Worm (Caenorhabditis elegans): ENCODE measurements around the gene sec-61.G.
A peak's percentile ranks its signal among the peaks of the same experiment; 100 is the strongest.

sec-61.G gene

ce11 chrV:10929511-10929910, 32.6 kb upstream of the sec-61.G start, which contains the start of gene F58B4.3:
F58B4.3 (plus strand) TSS chrV:10929811.
- TF ChIP-seq madf-5 (GFP tag; IDR thresholded peaks at IDR 0.05) (no peak), mep-1 (tag; optimal IDR thresholded peaks at IDR 0.05) (no peak), nhr-77 (tag; optimal IDR thresholded peaks at IDR 0.05) (no peak), Y48G9A.11 (GFP tag; IDR thresholded peaks at IDR 0.05) (no peak)

ce11 chrV:10925658-10926057, 28.7 kb upstream of the sec-61.G start:
- TF ChIP-seq fkh-10 (GFP tag; optimal IDR thresholded peaks at IDR 0.05) (no peak), zip-11 (GFP tag; IDR thresholded peaks at IDR 0.05) (no peak), unc-62 (GFP tag; optimal IDR thresholded peaks at IDR 0.05 in 1 of 2) (no peak), unc-62 (tag; optimal IDR thresholded peaks at IDR 0.05) (no peak)

- TF ChIP-seq Y105C5A.15 (GFP tag; IDR thresholded peaks at IDR 0.05) (no peak), sdz-12 (GFP tag; optimal IDR thresholded peaks at IDR 0.05) (no peak), egl-43 (GFP tag; IDR thresholded peaks at IDR 0.05) (no peak), zfp-2 (tag; optimal IDR thresholded peaks at IDR 0.05) (no peak), dpl-1 (GFP tag; optimal IDR thresholded peaks at IDR 0.05) (no peak), ces-1 (GFP tag; optimal IDR thresholded peaks at IDR 0.05) (no peak), nhr-10 (tag; optimal IDR thresholded peaks at IDR 0.05) (no peak), dmd-6 (GFP tag; IDR thresholded peaks at IDR 0.05) (no peak), unc-130 (GFP tag; optimal IDR thresholded peaks at IDR 0.05) (no peak), daf-16 (GFP tag; optimal IDR thresholded peaks at IDR 0.05) (no peak), daf-16 (tag; optimal IDR thresholded peaks at IDR 0.05) (no peak), nhr-111 (GFP tag; optimal IDR thresholded peaks at IDR 0.05) (no peak), nhr-102 (tag; optimal IDR thresholded peaks at IDR 0.05) (no peak), pha-4 (GFP tag; IDR thresholded peaks at IDR 0.05) (no peak), pha-4 (tag; optimal IDR thresholded peaks at IDR 0.05) (no peak), snpc-4 (tag; optimal IDR thresholded peaks at IDR 0.05) (no peak), attf-4 (tag; optimal IDR thresholded peaks at IDR 0.05) (no peak), set-16 (GFP tag; IDR thresholded peaks at IDR 0.05) (no peak), arid-1 (GFP tag; conservative IDR thresholded peaks at IDR 0.05) (no peak), hmg-1.1 (GFP tag; IDR thresholded peaks at IDR 0.05) (no peak), mdt-29 (GFP tag; IDR thresholded peaks at IDR 0.05) (no peak)
Observed at ce11 chrV:10924731-10925130, 27.8 kb upstream of the sec-61.G start, which contains the start of gene F58B4.6. F58B4.6 (plus strand) TSS chrV:10925031.

ce11 chrV:10923229-10923628, 26.3 kb upstream of the sec-61.G start, which contains the start of gene F58B4.7:
F58B4.7 (minus strand) TSS chrV:10923329.
- no peak for TF ChIP-seq daf-12 (tag; optimal IDR thresholded peaks at IDR 0.05)
- TF ChIP-seq Y105C5A.15 (GFP tag; IDR thresholded peaks at IDR 0.05) = no peak
- TF ChIP-seq aha-1 (tag) = peak; percentile 12

ce11 chrV:10921747-10922146, 24.8 kb upstream of the sec-61.G start, which contains the start of gene nas-31:
nas-31 (minus strand) TSS chrV:10921847.
- TF ChIP-seq aha-1 (tag) = peak; percentile 36
- TF ChIP-seq unc-62 (GFP tag; optimal IDR thresholded peaks at IDR 0.05 in 1 of 2) = peak in 1 of 2 experiments; percentile 58
- no peak for TF ChIP-seq unc-62 (tag; optimal IDR thresholded peaks at IDR 0.05)
- no peak for TF ChIP-seq pha-4 (GFP tag; IDR thresholded peaks at IDR 0.05)
- no peak for TF ChIP-seq pha-4 (tag; optimal IDR thresholded peaks at IDR 0.05)

- TF ChIP-seq ZK337.2 (GFP tag; IDR thresholded peaks at IDR 0.05) (no peak), ZK546.5 (tag; optimal IDR thresholded peaks at IDR 0.05) (no peak), F26F4.8 (GFP tag; conservative IDR thresholded peaks at IDR 0.05) (no peak), aly-2 (tag; optimal IDR thresholded peaks at IDR 0.05) (no peak), mes-2 (tag; optimal IDR thresholded peaks at IDR 0.05; ENCODE audit: poor library complexity, severe bottlenecking) (no peak), tag-97 (GFP tag; IDR thresholded peaks at IDR 0.05) (no peak), spr-1 (tag; optimal IDR thresholded peaks at IDR 0.05) (no peak), zfp-2 (tag; optimal IDR thresholded peaks at IDR 0.05) (no peak), ces-1 (GFP tag; optimal IDR thresholded peaks at IDR 0.05) (no peak)
Observed at ce11 chrV:10918373-10918772, 21.4 kb upstream of the sec-61.G start, which contains the start of gene F58B4.2. F58B4.2 (minus strand) TSS chrV:10918473.
